Worm (Caenorhabditis elegans) whole organism, young adult: ENCODE data around the gene F31E8.4.

Experiments used
- B0261.1 ChIP-seq: sonication (generic microtip); optimal IDR thresholded peaks from 2 replicates; lab custom pipeline; 2016; ENCODE audit warnings: mild to moderate bottlenecking, missing genetic modification characterization, moderate library complexity, missing compliant biosample characterization
- F33H1.4 ChIP-seq: fragments of 200-800 bp; sonication (Bioruptor generic); IDR thresholded peaks from 2 replicates; pipeline ENCODE4 v1.3.6; 2022; ENCODE audit warnings: missing genetic modification reagents, missing genetic modification characterization, missing compliant biosample characterization
- F49E8.2 ChIP-seq: sonication (generic microtip); optimal IDR thresholded peaks from 3 replicates; lab custom pipeline; 2017; ENCODE audit warnings: missing genetic modification characterization, mild to moderate bottlenecking, missing compliant biosample characterization, antibody characterized with exemption, moderate library complexity; ENCODE audit not compliant: insufficient read depth
- K12H6.12 ChIP-seq: fragments of 200-800 bp; sonication (Bioruptor generic); optimal IDR thresholded peaks from 2 replicates; lab custom pipeline; 2018; ENCODE audit warnings: mild to moderate bottlenecking, missing genetic modification characterization, missing compliant biosample characterization
- T26A5.8 ChIP-seq: sonication (generic microtip); optimal IDR thresholded peaks from 2 replicates; lab custom pipeline; 2016; ENCODE audit warnings: missing genetic modification characterization, missing compliant biosample characterization
- Y56A3A.18 ChIP-seq: fragments of 200-800 bp; sonication (Bioruptor generic); IDR thresholded peaks from 2 replicates; pipeline ENCODE4 v1.3.6; 2022; ENCODE audit warnings: missing genetic modification reagents, missing genetic modification characterization, missing compliant biosample characterization
- Y67H2A.10 ChIP-seq: fragments of 200-800 bp; sonication (Bioruptor generic); conservative IDR thresholded peaks from 2 replicates; pipeline ENCODE4 v1.3.6; 2022; ENCODE audit warnings: missing genetic modification reagents, missing genetic modification characterization, missing compliant biosample characterization
- ZK185.1 ChIP-seq: sonication (generic microtip); optimal IDR thresholded peaks from 2 replicates; lab custom pipeline; 2016; ENCODE audit warnings: mild to moderate bottlenecking, missing genetic modification characterization, missing compliant biosample characterization; ENCODE audit not compliant: poor library complexity, severe bottlenecking
- ccch-3 ChIP-seq: fragments of 200-800 bp; sonication (Bioruptor generic); optimal IDR thresholded peaks from 2 replicates; lab custom pipeline; 2018; ENCODE audit warnings: mild to moderate bottlenecking, missing genetic modification characterization, missing compliant biosample characterization
- cebp-1 ChIP-seq, 2 experiments: fragments of 200-800 bp in 1 of 2; sonication (Bioruptor generic) in 1 of 2; sonication (generic microtip) in 1 of 2; IDR thresholded peaks in 1 of 2; optimal IDR thresholded peaks in 1 of 2; 2 replicates each; pipeline versions ENCODE4 v1.3.6 to Lab custom; 2017 to 2022; ENCODE audit warnings: missing compliant biosample characterization in 2 of 2, missing genetic modification characterization in 2 of 2, mild to moderate bottlenecking in 1 of 2, missing genetic modification reagents in 1 of 2, moderate library complexity in 1 of 2
- cebp-2 ChIP-seq: fragments of 200-800 bp; sonication (Bioruptor generic); IDR thresholded peaks from 2 replicates; pipeline ENCODE4 v1.3.6; 2022; ENCODE audit warnings: missing genetic modification characterization, missing compliant biosample characterization
- ceh-27 ChIP-seq: fragments of 200-800 bp; sonication (Bioruptor generic); optimal IDR thresholded peaks from 2 replicates; lab custom pipeline; 2018; ENCODE audit warnings: mild to moderate bottlenecking, missing genetic modification characterization, moderate library complexity, missing compliant biosample characterization
- ceh-91 ChIP-seq: fragments of 200-800 bp; sonication (Bioruptor generic); IDR thresholded peaks from 2 replicates; pipeline ENCODE4 v1.3.6; 2022; ENCODE audit warnings: missing genetic modification reagents, missing genetic modification characterization, missing compliant biosample characterization
- die-1 ChIP-seq: sonication (generic microtip); optimal IDR thresholded peaks from 2 replicates; lab custom pipeline; 2016; ENCODE audit warnings: missing genotype, mild to moderate bottlenecking, missing genetic modification characterization, missing compliant biosample characterization
- dox-1 ChIP-seq: fragments of 200-800 bp; sonication (Bioruptor generic); IDR thresholded peaks from 2 replicates; pipeline ENCODE4 v1.3.6; 2022; ENCODE audit warnings: missing genetic modification reagents, missing genetic modification characterization, missing compliant biosample characterization
- dpl-1 ChIP-seq: fragments of 150-350 bp; optimal IDR thresholded peaks from 2 replicates; lab custom pipeline; 2014; ENCODE audit warnings: missing biosample characterization, missing genetic modification reagents, missing genetic modification characterization
- efl-1 ChIP-seq: fragments of 150-350 bp; optimal IDR thresholded peaks from 2 replicates; lab custom pipeline; 2014; ENCODE audit warnings: missing biosample characterization, missing genetic modification reagents, missing genetic modification characterization
- him-1 ChIP-seq: sonication (generic microtip); optimal IDR thresholded peaks from 2 replicates; lab custom pipeline; 2016; ENCODE audit warnings: missing genotype, missing genetic modification reagents, missing genetic modification characterization, missing compliant biosample characterization
- hmg-1.2 ChIP-seq: fragments of 200-800 bp; sonication (Bioruptor generic); IDR thresholded peaks from 2 replicates; pipeline ENCODE4 v1.3.6; 2022; ENCODE audit warnings: missing genetic modification reagents, missing genetic modification characterization, missing compliant biosample characterization
- hmg-20 ChIP-seq: fragments of 200-800 bp; sonication (Bioruptor generic); IDR thresholded peaks from 2 replicates; pipeline ENCODE4 v1.3.6; 2022; ENCODE audit warnings: missing genetic modification reagents, missing genetic modification characterization, missing compliant biosample characterization
- hsf-1 ChIP-seq: fragments of 200-800 bp; sonication (Bioruptor generic); IDR thresholded peaks from 2 replicates; pipeline ENCODE4 v1.3.6; 2022; ENCODE audit warnings: missing genetic modification reagents, missing genetic modification characterization, missing compliant biosample characterization
- lag-1 ChIP-seq: fragments of 200-800 bp; sonication (Bioruptor generic); IDR thresholded peaks from 2 replicates; pipeline ENCODE4 v1.3.6; 2022; ENCODE audit warnings: missing genetic modification reagents, missing genetic modification characterization, missing compliant biosample characterization
- lin-35 ChIP-seq, 3 experiments: fragments of 150-350 bp in 2 of 3; sonication (generic microtip) in 1 of 3; optimal IDR thresholded peaks; 2 replicates each; lab custom pipeline; 2014 to 2018; ENCODE audit warnings: missing biosample characterization in 3 of 3, missing genetic modification characterization in 3 of 3, missing genetic modification reagents in 3 of 3
- lsy-27 ChIP-seq: sonication (generic microtip); optimal IDR thresholded peaks from 2 replicates; lab custom pipeline; 2017; ENCODE audit warnings: missing genetic modification characterization, mild to moderate bottlenecking, missing compliant biosample characterization, antibody characterized with exemption, missing genotype, borderline replicate concordance; ENCODE audit not compliant: insufficient read depth
- madf-6 ChIP-seq: fragments of 200-800 bp; sonication (Bioruptor generic); IDR thresholded peaks from 2 replicates; pipeline ENCODE4 v1.3.6; 2022; ENCODE audit warnings: missing genetic modification reagents, missing genetic modification characterization, missing compliant biosample characterization
- mes-4 ChIP-seq: sonication (generic microtip); optimal IDR thresholded peaks from 2 replicates; lab custom pipeline; 2016; ENCODE audit warnings: missing genotype, missing genetic modification characterization, missing compliant biosample characterization
- mxl-1 ChIP-seq: sonication (generic microtip); optimal IDR thresholded peaks from 2 replicates; lab custom pipeline; 2016; ENCODE audit warnings: missing genetic modification characterization, missing compliant biosample characterization
- nfya-2 ChIP-seq: fragments of 200-800 bp; sonication (Bioruptor generic); IDR thresholded peaks from 2 replicates; pipeline ENCODE4 v1.3.6; 2022; ENCODE audit warnings: missing genetic modification reagents, missing genetic modification characterization, missing compliant biosample characterization
- nhr-120 ChIP-seq: fragments of 200-800 bp; sonication (Bioruptor generic); IDR thresholded peaks from 2 replicates; pipeline ENCODE4 v1.3.6; 2022; ENCODE audit warnings: missing genetic modification characterization, missing compliant biosample characterization
- nhr-179 ChIP-seq: sonication (generic microtip); optimal IDR thresholded peaks from 2 replicates; lab custom pipeline; 2016; ENCODE audit warnings: mild to moderate bottlenecking, missing genetic modification characterization, missing compliant biosample characterization
- nhr-80 ChIP-seq: sonication (generic microtip); optimal IDR thresholded peaks from 2 replicates; lab custom pipeline; 2016; ENCODE audit warnings: missing genetic modification characterization, missing compliant biosample characterization
- pha-4 ChIP-seq: fragments of 150-350 bp; sonication (generic microtip); optimal IDR thresholded peaks from 2 replicates; lab custom pipeline; 2014; ENCODE audit warnings: missing biosample characterization, missing genetic modification reagents, missing genetic modification characterization
- rcor-1 ChIP-seq: fragments of 200-800 bp; sonication (Bioruptor generic); IDR thresholded peaks from 2 replicates; pipeline ENCODE4 v1.3.6; 2022; ENCODE audit warnings: missing genetic modification reagents, missing genetic modification characterization, missing compliant biosample characterization
- repo-1 ChIP-seq: sonication (generic microtip); optimal IDR thresholded peaks from 2 replicates; lab custom pipeline; 2017; ENCODE audit warnings: mild to moderate bottlenecking, missing genetic modification characterization, missing compliant biosample characterization
- snpc-1.1 ChIP-seq: sonication (generic microtip); optimal IDR thresholded peaks from 2 replicates; lab custom pipeline; 2017; ENCODE audit warnings: missing genetic modification characterization, mild to moderate bottlenecking, missing compliant biosample characterization, antibody characterized with exemption, moderate library complexity, missing genotype, missing genetic modification reagents; ENCODE audit not compliant: insufficient read depth
- snpc-1.3 ChIP-seq: sonication (generic microtip); optimal IDR thresholded peaks from 2 replicates; lab custom pipeline; 2017; ENCODE audit warnings: missing genetic modification characterization, mild to moderate bottlenecking, missing compliant biosample characterization, antibody characterized with exemption, moderate library complexity, missing genotype, missing genetic modification reagents; ENCODE audit not compliant: insufficient read depth
- snpc-3.4 ChIP-seq: sonication (generic microtip); optimal IDR thresholded peaks from 2 replicates; lab custom pipeline; 2017; ENCODE audit warnings: missing genetic modification characterization, mild to moderate bottlenecking, missing compliant biosample characterization, antibody characterized with exemption, moderate library complexity, missing genotype, missing genetic modification reagents
- sptf-2 ChIP-seq: fragments of 200-800 bp; sonication (Bioruptor generic); optimal IDR thresholded peaks from 2 replicates; lab custom pipeline; 2018; ENCODE audit warnings: mild to moderate bottlenecking, missing genetic modification characterization, missing compliant biosample characterization
- tbp1 ChIP-seq: fragments of 200-800 bp; sonication (Bioruptor generic); optimal IDR thresholded peaks from 2 replicates; lab custom pipeline; 2018; ENCODE audit warnings: mild to moderate bottlenecking, missing genetic modification characterization, missing compliant biosample characterization
- tlf-1 ChIP-seq: fragments of 200-800 bp; sonication (Bioruptor generic); optimal IDR thresholded peaks from 2 replicates; lab custom pipeline; 2018; ENCODE audit warnings: mild to moderate bottlenecking, missing genetic modification characterization, missing compliant biosample characterization
- xnd-1 ChIP-seq: sonication (generic microtip); optimal IDR thresholded peaks from 2 replicates; lab custom pipeline; 2016; ENCODE audit warnings: missing genotype, missing genetic modification reagents, missing genetic modification characterization, missing compliant biosample characterization
- ztf-6 ChIP-seq: fragments of 200-800 bp; sonication (Bioruptor generic); IDR thresholded peaks from 2 replicates; pipeline ENCODE4 v1.3.6; 2022; ENCODE audit warnings: missing genetic modification reagents, missing genetic modification characterization, missing compliant biosample characterization

F31E8.4 gene

DNA sequence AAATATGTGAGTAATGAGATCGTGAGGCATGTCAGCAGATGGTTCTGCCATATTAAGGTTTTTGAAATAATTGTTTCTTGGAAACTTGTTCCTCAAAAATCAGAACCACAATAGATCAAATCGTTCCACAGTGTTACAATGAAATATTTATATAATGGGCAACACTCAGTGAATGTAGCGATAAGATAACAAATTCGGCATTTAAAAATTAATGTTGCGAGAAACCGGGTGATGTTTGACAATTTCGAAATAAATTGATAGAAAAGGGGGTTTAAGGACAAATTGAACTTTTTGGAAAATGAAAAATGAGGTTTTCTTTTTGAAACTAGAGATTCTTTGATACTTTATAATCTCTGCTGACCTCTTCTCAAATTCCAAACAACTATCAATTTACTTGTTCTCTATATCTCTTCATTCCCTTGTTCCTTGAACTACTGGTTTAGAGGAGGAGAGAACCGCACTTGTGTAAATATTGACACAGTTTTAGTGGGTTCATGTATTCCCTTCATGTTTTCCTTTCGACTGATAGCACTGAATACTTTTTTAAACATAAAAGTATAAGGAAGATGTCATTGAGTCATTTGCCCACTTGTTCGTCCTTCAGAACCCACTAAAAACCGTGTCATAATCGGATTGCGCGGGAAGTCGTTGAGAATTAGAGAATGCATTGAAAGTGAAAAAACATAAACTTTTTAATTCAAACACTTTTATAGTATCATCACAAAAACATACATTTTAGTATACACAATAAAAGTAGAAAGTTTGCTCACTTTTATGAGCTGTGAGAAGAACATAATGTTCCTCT lies 37.0 kb upstream of the F31E8.4 start:
- TF ChIP-seq hmg-1.2 (GFP tag; lab: Robert Waterston, UW) = no peak
- TF ChIP-seq ztf-6 (GFP tag; lab: Robert Waterston, UW) = no peak
- no peak for TF ChIP-seq ccch-3 (GFP tag; lab: Kevin White, UChicago)
- TF ChIP-seq ZK185.1 (tag; lab: Kevin White, UChicago) = no peak
- TF ChIP-seq rcor-1 (GFP tag; lab: Robert Waterston, UW) = no peak
- TF ChIP-seq nhr-80 (tag; lab: Kevin White, UChicago) = peak; percentile 69
- TF ChIP-seq xnd-1 = no peak
- no peak for TF ChIP-seq efl-1 (GFP tag; lab: Kevin White, UChicago)
- no peak for TF ChIP-seq snpc-1.3 (tag; lab: Kevin White, UChicago)
- TF ChIP-seq sptf-2 (GFP tag; lab: Kevin White, UChicago) = no peak
- TF ChIP-seq mxl-1 (tag; lab: Kevin White, UChicago) = no peak
- TF ChIP-seq snpc-3.4 = no peak
- TF ChIP-seq lsy-27 (tag; lab: Kevin White, UChicago) = no peak
- no peak for TF ChIP-seq nhr-120 (GFP tag; lab: Robert Waterston, UW)
- no peak for TF ChIP-seq ceh-91
- TF ChIP-seq pha-4 (tag; lab: Kevin White, UChicago) = peak; percentile 14
- no peak for TF ChIP-seq F33H1.4 (GFP tag; lab: Robert Waterston, UW)
- TF ChIP-seq hsf-1 (GFP tag; lab: Robert Waterston, UW) = no peak
- TF ChIP-seq dox-1 (GFP tag; lab: Robert Waterston, UW) = 0 out of 2 replicates have a peak, but pooled peaks have one; percentile 5
- no peak for TF ChIP-seq hmg-20 (GFP tag; lab: Robert Waterston, UW)
- TF ChIP-seq F49E8.2 (tag; lab: Kevin White, UChicago) = no peak
- TF ChIP-seq cebp-1 (GFP tag; IDR thresholded peaks at IDR 0.05; lab: Robert Waterston, UW) = no peak
- peak; percentile 39 for TF ChIP-seq cebp-1 (tag; optimal IDR thresholded peaks at IDR 0.05; lab: Kevin White, UChicago)

- TF ChIP-seq pha-4 (tag; lab: Kevin White, UChicago) = peak; percentile 42
- TF ChIP-seq dpl-1 (GFP tag; lab: Kevin White, UChicago) = no peak
- TF ChIP-seq K12H6.12 = peak; percentile 19
Measured at ce11 chrII:6835972-6836595, 36.1 kb upstream of the F31E8.4 start.

DNA sequence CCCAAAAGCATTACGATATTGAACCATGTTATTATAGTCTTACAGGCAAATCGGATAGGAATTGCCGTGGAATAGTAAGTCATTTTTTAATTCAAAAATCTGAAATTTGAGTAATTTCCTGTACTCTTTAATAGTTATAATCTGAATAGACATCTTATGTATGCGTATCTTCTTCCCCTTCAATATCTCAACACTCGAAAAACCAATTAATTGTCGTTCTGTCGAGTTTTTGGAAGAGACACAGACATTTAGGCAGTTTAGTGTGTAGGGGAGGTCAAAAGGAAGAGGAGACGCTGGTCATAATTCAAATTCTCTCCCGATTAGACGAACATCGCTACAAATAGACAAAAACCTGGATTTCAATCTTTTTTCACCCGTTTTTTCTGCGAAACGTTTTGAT lies 35.5 kb upstream of the F31E8.4 start:
- TF ChIP-seq ceh-27 (GFP tag; lab: Kevin White, UChicago) = peak; percentile 34
- no peak for TF ChIP-seq B0261.1
- peak in 1 of 3 experiments; percentile 1 for TF ChIP-seq lin-35 (GFP tag; optimal IDR thresholded peaks at IDR 0.05; lab: Kevin White, UChicago)
- TF ChIP-seq cebp-2 (GFP tag; lab: Robert Waterston, UW) = no peak
- no peak for TF ChIP-seq T26A5.8 (tag; lab: Kevin White, UChicago)
- TF ChIP-seq mes-4 (tag; lab: Kevin White, UChicago) = no peak
- no peak for TF ChIP-seq nfya-2 (GFP tag; lab: Robert Waterston, UW)
- peak; percentile 44; the same call in 1 of the 2 replicates for TF ChIP-seq hmg-1.2 (GFP tag; lab: Robert Waterston, UW)
- TF ChIP-seq die-1 (tag; lab: Kevin White, UChicago) = no peak
- no peak for TF ChIP-seq him-1 (tag; lab: Kevin White, UChicago)
- peak; percentile 8 for TF ChIP-seq nhr-80 (tag; lab: Kevin White, UChicago)
- no peak for TF ChIP-seq Y56A3A.18 (GFP tag; lab: Robert Waterston, UW)
- TF ChIP-seq Y67H2A.10 (GFP tag; lab: Robert Waterston, UW) = no peak
- TF ChIP-seq K12H6.12 = no peak
- TF ChIP-seq tlf-1 (GFP tag; lab: Kevin White, UChicago) = no peak
- TF ChIP-seq nhr-179 (tag; lab: Kevin White, UChicago) = no peak
- TF ChIP-seq snpc-1.3 (tag; lab: Kevin White, UChicago) = no peak
- no peak for TF ChIP-seq tbp1 (GFP tag; lab: Kevin White, UChicago)
- TF ChIP-seq snpc-1.1 (tag; lab: Kevin White, UChicago) = no peak
- no peak for TF ChIP-seq repo-1
- TF ChIP-seq F49E8.2 (tag; lab: Kevin White, UChicago) = no peak
- TF ChIP-seq lag-1 (GFP tag; lab: Robert Waterston, UW) = no peak
- no peak for TF ChIP-seq madf-6 (GFP tag; lab: Robert Waterston, UW)
